Worm (Caenorhabditis elegans): ENCODE results near the gene aat-3.
A peak's percentile ranks its signal among the peaks of the same experiment; 100 is the strongest.

The aat-3 gene

ce11 chrX:2527877-2528276 lies 24.2 kb upstream of the aat-3 start (continued):
- TF ChIP-seq egl-27 (tag; optimal IDR thresholded peaks at IDR 0.05) (no peak), aha-1 (tag; optimal IDR thresholded peaks at IDR 0.05) (no peak), xbp-1 (tag; optimal IDR thresholded peaks at IDR 0.05) (peak; percentile 17), ets-5 (GFP tag; IDR thresholded peaks at IDR 0.05) (no peak), egl-13 (tag; optimal IDR thresholded peaks at IDR 0.05) (no peak), elt-3 (tag; optimal IDR thresholded peaks at IDR 0.05) (no peak), nhr-20 (tag; optimal IDR thresholded peaks at IDR 0.05) (peak; percentile 26), lin-35 (GFP tag; optimal IDR thresholded peaks at IDR 0.05) (peak in 1 of 2 experiments; percentile 44), elt-2 (tag; optimal IDR thresholded peaks at IDR 0.05) (no peak), grh-1 (GFP tag; IDR thresholded peaks at IDR 0.05) (no peak), isw-1 (GFP tag; IDR thresholded peaks at IDR 0.05) (no peak), ceh-8 (GFP tag; optimal IDR thresholded peaks at IDR 0.05) (no peak), C16A3.4 (tag; optimal IDR thresholded peaks at IDR 0.05) (no peak), C04F5.9 (tag; optimal IDR thresholded peaks at IDR 0.05) (no peak), sox-4 (tag; optimal IDR thresholded peaks at IDR 0.05) (no peak), fkh-8 (tag; optimal IDR thresholded peaks at IDR 0.05) (peak; percentile 7), ztf-4 (tag; optimal IDR thresholded peaks at IDR 0.05) (no peak), ama-1 (optimal IDR thresholded peaks at IDR 0.05) (no peak), swsn-7 (tag; optimal IDR thresholded peaks at IDR 0.05) (peak; percentile 32), nhr-19 (GFP tag; conservative IDR thresholded peaks at IDR 0.05) (0 out of 2 replicates have a peak, but pooled peaks have one; percentile 33), ceh-88 (GFP tag; IDR thresholded peaks at IDR 0.05) (no peak), ceh-82 (tag; optimal IDR thresholded peaks at IDR 0.05) (peak in 2 of 3 experiments; percentile 47 to 52), nhr-71 (tag; optimal IDR thresholded peaks at IDR 0.05) (peak; percentile 53), dsc-1 (tag; optimal IDR thresholded peaks at IDR 0.05) (peak; percentile 23), skn-1 (tag; optimal IDR thresholded peaks at IDR 0.05) (peak; percentile 78), dpl-1 (GFP tag; optimal IDR thresholded peaks at IDR 0.05) (peak in 1 of 3 experiments; percentile 1), nhr-90 (tag; optimal IDR thresholded peaks at IDR 0.05; ENCODE audit: poor library complexity) (peak; percentile 38), jun-1 (tag; optimal IDR thresholded peaks at IDR 0.05) (no peak), pax-3 (tag; optimal IDR thresholded peaks at IDR 0.05) (no peak), hlh-17 (GFP tag; optimal IDR thresholded peaks at IDR 0.05; ENCODE audit: borderline replicate concordance) (no peak), nhr-12 (tag; optimal IDR thresholded peaks at IDR 0.05) (no peak), irx-1 (tag; optimal IDR thresholded peaks at IDR 0.05) (no peak), C34B4.2 (tag; optimal IDR thresholded peaks at IDR 0.05) (no peak), mab-9 (GFP tag; IDR thresholded peaks at IDR 0.05) (no peak), pqm-1 (tag; optimal IDR thresholded peaks at IDR 0.05) (no peak), hpl-2 (GFP tag; optimal IDR thresholded peaks at IDR 0.05) (no peak), sptf-1 (tag; optimal IDR thresholded peaks at IDR 0.05) (no peak), hlh-4 (tag; optimal IDR thresholded peaks at IDR 0.05) (no peak), blmp-1 (tag; optimal IDR thresholded peaks at IDR 0.05) (no peak), sup-37 (GFP tag; optimal IDR thresholded peaks at IDR 0.05) (no peak), snu-23 (GFP tag; optimal IDR thresholded peaks at IDR 0.05) (peak; percentile 57), nhr-237 (tag; optimal IDR thresholded peaks at IDR 0.05) (no peak)

ce11 chrX:2531276-2531675 lies 20.8 kb upstream of the aat-3 start:
- TF ChIP-seq zip-4 (GFP tag; optimal IDR thresholded peaks at IDR 0.05) (no peak), skn-1 (tag; optimal IDR thresholded peaks at IDR 0.05) (peak; percentile 58), nhr-47 (tag; optimal IDR thresholded peaks at IDR 0.05) (peak; percentile 17), nhr-71 (tag; optimal IDR thresholded peaks at IDR 0.05) (peak; percentile 21), hlh-17 (GFP tag; optimal IDR thresholded peaks at IDR 0.05; ENCODE audit: borderline replicate concordance) (no peak), elt-2 (tag; optimal IDR thresholded peaks at IDR 0.05) (peak; percentile 6), snu-23 (GFP tag; optimal IDR thresholded peaks at IDR 0.05) (peak; percentile 32), efl-1 (optimal IDR thresholded peaks at IDR 0.05) (no peak), efl-1 (GFP tag; optimal IDR thresholded peaks at IDR 0.05 in 1 of 2) (peak in 1 of 2 experiments; percentile 74), blmp-1 (tag; optimal IDR thresholded peaks at IDR 0.05) (no peak), nhr-12 (tag; optimal IDR thresholded peaks at IDR 0.05) (no peak), unc-130 (tag; optimal IDR thresholded peaks at IDR 0.05) (no peak), lin-39 (tag; optimal IDR thresholded peaks at IDR 0.05) (no peak), rnt-1 (tag; optimal IDR thresholded peaks at IDR 0.05) (peak; percentile 43), nhr-90 (tag; optimal IDR thresholded peaks at IDR 0.05; ENCODE audit: poor library complexity) (peak; percentile 48), C16A3.4 (tag; optimal IDR thresholded peaks at IDR 0.05) (peak; percentile 3), ceh-8 (GFP tag; optimal IDR thresholded peaks at IDR 0.05) (no peak), nhr-20 (tag; optimal IDR thresholded peaks at IDR 0.05) (peak; percentile 10), fos-1 (tag; optimal IDR thresholded peaks at IDR 0.05) (no peak), lsy-2 (tag; optimal IDR thresholded peaks at IDR 0.05) (peak in 1 of 2 experiments; percentile 38), lin-35 (GFP tag; optimal IDR thresholded peaks at IDR 0.05) (peak in 1 of 2 experiments; percentile 44)
